Fruit fly (Drosophila melanogaster): ENCODE results near the gene hh.
A peak's percentile ranks its signal among the peaks of the same experiment; 100 is the strongest.

hh gene

dm6 chr3R:23095346-23095745, 46.4 kb downstream of the hh start, which contains the start of gene CG17109:
CG17109 (plus strand) TSS chr3R:23095690.
- peak; percentile 86 for TF ChIP-seq CG34376 (GFP tag; optimal IDR thresholded peaks at IDR 0.05)
- peak; percentile 14 for TF ChIP-seq mirr (GFP tag; optimal IDR thresholded peaks at IDR 0.05)
- peak; percentile 32 for TF ChIP-seq sug (tag; optimal IDR thresholded peaks at IDR 0.05)
- TF ChIP-seq exex (tag; optimal IDR thresholded peaks at IDR 0.05): peak; percentile 93
- TF ChIP-seq sd (tag; optimal IDR thresholded peaks at IDR 0.05): peak; percentile 2
- TF ChIP-seq Max (GFP tag; optimal IDR thresholded peaks at IDR 0.05): no peak

- no peak for TF ChIP-seq CG6254 (GFP tag; optimal IDR thresholded peaks at IDR 0.05)
- TF ChIP-seq sens (GFP tag): peak; percentile 26
- no peak for TF ChIP-seq knrl (GFP tag; IDR thresholded peaks at IDR 0.05; ENCODE audit: partially characterized antibody)
- peak; percentile 50 for TF ChIP-seq Dp (GFP tag; optimal IDR thresholded peaks at IDR 0.05)
- no peak for TF ChIP-seq pan (optimal IDR thresholded peaks at IDR 0.05)
- no peak for TF ChIP-seq pan (GFP tag; optimal IDR thresholded peaks at IDR 0.05 in 1 of 2, IDR thresholded peaks at IDR 0.05 in 1 of 2)
- TF ChIP-seq chinmo (GFP tag; IDR thresholded peaks at IDR 0.05; ENCODE audit: partially characterized antibody): 0 out of 4 replicates have a peak, but pooled peaks have one; percentile 20
- peak; percentile 54 for TF ChIP-seq Vsx1 (GFP tag; optimal IDR thresholded peaks at IDR 0.05)
- TF ChIP-seq Gug (GFP tag; IDR thresholded peaks at IDR 0.05): no peak
- peak; percentile 17 for TF ChIP-seq pzg (GFP tag; optimal IDR thresholded peaks at IDR 0.05)
- TF ChIP-seq sd (tag; optimal IDR thresholded peaks at IDR 0.05): peak; percentile 33
- peak; percentile 79 for TF ChIP-seq Med (GFP tag)
- TF ChIP-seq exex (tag; optimal IDR thresholded peaks at IDR 0.05): peak; percentile 77
- peak; percentile 69 for TF ChIP-seq E2f2 (GFP tag; IDR thresholded peaks at IDR 0.05)
- peak; percentile 36; the same call in 1 of the 2 replicates for TF ChIP-seq MBD-R2 (GFP tag; IDR thresholded peaks at IDR 0.05)
- peak in 1 of 2 experiments; percentile 76 for TF ChIP-seq crp (GFP tag; optimal IDR thresholded peaks at IDR 0.05)
- peak; percentile 37 for TF ChIP-seq lab (GFP tag; optimal IDR thresholded peaks at IDR 0.05)
- TF ChIP-seq CG10267 (tag; optimal IDR thresholded peaks at IDR 0.05): peak; percentile 53
- TF ChIP-seq grn (GFP tag; optimal IDR thresholded peaks at IDR 0.05): peak; percentile 3
Measured at dm6 chr3R:23091586-23092228, 50.0 kb downstream of the hh start, which contains the start of the genes CG17110 and CG6726. CG17110 (plus strand) TSS chr3R:23091724. CG6726 (plus strand) TSS chr3R:23091724.

dm6 chr3R:23088252-23088651, 53.5 kb downstream of the hh start:
- TF ChIP-seq CG8359 (GFP tag; optimal IDR thresholded peaks at IDR 0.05; ENCODE audit: borderline replicate concordance) (no peak), CG30403 (GFP tag; optimal IDR thresholded peaks at IDR 0.05) (no peak), scrt (GFP tag; optimal IDR thresholded peaks at IDR 0.05) (peak; percentile 17), phol (tag; optimal IDR thresholded peaks at IDR 0.05) (peak; percentile 55), vvl (GFP tag; IDR thresholded peaks at IDR 0.05) (no peak), CG10431 (GFP tag; optimal IDR thresholded peaks at IDR 0.05) (no peak), HLH3B (GFP tag; IDR thresholded peaks at IDR 0.05) (no peak), CG11093 (GFP tag; IDR thresholded peaks at IDR 0.05) (no peak), CG14441 (GFP tag; IDR thresholded peaks at IDR 0.05) (no peak), CG14050 (GFP tag; IDR thresholded peaks at IDR 0.05) (no peak), Hr51 (GFP tag; optimal IDR thresholded peaks at IDR 0.05) (peak in 1 of 2 experiments; percentile 7), sug (tag; optimal IDR thresholded peaks at IDR 0.05) (no peak), abd-A (tag; optimal IDR thresholded peaks at IDR 0.05) (peak; percentile 95), CG18599 (GFP tag; optimal IDR thresholded peaks at IDR 0.05) (peak; percentile 25), CG10959 (GFP tag; IDR thresholded peaks at IDR 0.05) (no peak), ssp (GFP tag; IDR thresholded peaks at IDR 0.05) (no peak), CG16813 (GFP tag; IDR thresholded peaks at IDR 0.05; ENCODE audit: partially characterized antibody) (no peak), CG11560 (tag; IDR thresholded peaks at IDR 0.05) (no peak), CG8944 (GFP tag; optimal IDR thresholded peaks at IDR 0.05) (no peak), CG17361 (GFP tag; IDR thresholded peaks at IDR 0.05) (no peak), ci (GFP tag; IDR thresholded peaks at IDR 0.05) (0 out of 3 replicates have a peak, but pooled peaks have one; percentile 44), Ets97D (GFP tag; optimal IDR thresholded peaks at IDR 0.05) (peak; percentile 61), NfI (GFP tag; optimal IDR thresholded peaks at IDR 0.05) (no peak), Ets65A (GFP tag) (peak; percentile 43)

Data from whole organism, embryonic.